Fruit fly (Drosophila melanogaster) whole organism, wandering third instar larva: Measurements from ENCODE around the gene CG10581.

Experiments
- Dfd ChIP-seq: fragments of >200 bp; optimal IDR thresholded peaks from 2 replicates; lab custom pipeline; 2017; ENCODE audit warnings: missing biosample characterization, missing genetic modification characterization
- dmrt93B ChIP-seq: fragments of 200-800 bp; sonication (Bioruptor generic); optimal IDR thresholded peaks from 2 replicates; lab custom pipeline; 2018; ENCODE audit warnings: missing biosample characterization, mild to moderate bottlenecking, missing genetic modification characterization

DNA sequence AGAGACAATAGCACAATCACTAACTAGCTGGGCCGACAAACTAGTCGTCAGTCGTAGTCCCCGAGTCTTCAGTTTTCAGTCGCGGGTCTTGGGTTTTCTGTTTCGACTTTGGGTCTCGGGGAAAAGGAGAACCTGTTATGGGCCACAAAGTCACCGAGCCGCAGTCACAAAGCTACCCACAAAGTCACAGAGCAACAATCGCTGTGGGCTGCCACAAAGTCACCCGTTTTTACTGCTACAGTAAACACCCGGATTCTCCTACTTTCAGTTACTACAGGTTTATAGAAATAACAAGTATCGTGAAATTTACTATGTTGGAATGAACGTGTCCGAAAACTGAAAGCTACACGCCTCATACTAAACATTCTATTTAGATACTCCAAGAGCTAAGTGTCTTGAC lies 10.2 kb downstream of the CG10581 start:
- TF ChIP-seq dmrt93B (GFP tag; lab: Kevin White, UChicago): no peak
- TF ChIP-seq Dfd: no peak
